Worm (Caenorhabditis elegans) whole organism, L4/young adult: ENCODE data around the gene gtl-1.

ENCODE experiments used
- W03F9.2 ChIP-seq: fragments of 150-350 bp; optimal IDR thresholded peaks from 2 replicates; lab custom pipeline; 2014; ENCODE audit warnings: missing biosample characterization, missing genetic modification characterization
- dao-5 ChIP-seq: sonication (generic microtip); optimal IDR thresholded peaks from 2 replicates; lab custom pipeline; 2016; ENCODE audit warnings: missing genotype, missing genetic modification characterization, moderate library complexity, missing compliant biosample characterization
- him-1 ChIP-seq: sonication (generic microtip); optimal IDR thresholded peaks from 2 replicates; lab custom pipeline; 2016; ENCODE audit warnings: missing genotype, missing genetic modification reagents, missing genetic modification characterization, missing compliant biosample characterization

The gtl-1 gene

DNA sequence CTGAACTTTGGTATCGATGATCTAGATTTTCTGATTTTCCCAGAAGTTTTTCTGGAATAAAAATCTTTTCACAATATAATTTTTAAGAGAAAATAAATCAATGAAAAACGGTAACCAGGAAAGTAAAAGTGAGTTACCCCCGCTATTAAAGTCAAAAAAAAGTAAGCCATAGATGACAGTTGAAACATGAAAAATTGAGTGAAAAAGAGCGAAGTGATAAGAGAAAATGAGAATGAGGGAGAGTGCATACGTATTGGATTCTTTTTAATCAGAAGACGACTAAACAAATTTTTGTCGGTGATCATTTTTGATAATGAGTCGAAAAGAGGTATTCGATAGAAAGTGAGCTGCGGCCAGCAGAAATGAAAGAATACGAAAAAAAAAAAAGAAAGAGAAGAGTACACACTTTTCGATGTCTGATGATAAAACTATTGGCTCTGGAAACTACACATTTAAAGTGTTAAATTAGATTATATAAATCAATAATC is at the start of gene gtl-1:
Gene gtl-1 (minus strand): TSS at position 51 of the 488 bp plus-strand sequence.
- TF ChIP-seq him-1 (no peak), W03F9.2 (tag; lab: Kevin White, UChicago) (no peak), dao-5 (tag; lab: Kevin White, UChicago) (no peak)

DNA sequence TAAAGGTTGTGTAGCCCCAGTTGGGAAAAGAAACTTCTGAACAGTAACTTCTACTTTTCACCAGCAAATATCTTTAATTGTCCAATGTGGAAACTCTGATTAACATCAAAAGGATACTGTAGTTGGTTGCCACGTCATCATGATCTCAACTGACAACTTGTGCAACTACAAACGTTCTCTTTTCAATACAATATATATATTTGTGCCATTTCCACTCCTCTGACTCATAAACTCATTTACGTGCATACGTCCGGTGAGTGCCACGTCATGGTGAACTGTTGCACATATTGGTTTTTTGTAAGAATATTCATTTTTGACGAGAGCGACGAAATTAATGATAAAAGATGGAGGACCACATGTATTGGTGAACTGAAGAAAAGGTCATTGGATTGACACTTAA is 48.4 kb upstream of the gtl-1 start:
- TF ChIP-seq dao-5 (tag; lab: Kevin White, UChicago) (no peak), him-1 (no peak), W03F9.2 (tag; lab: Kevin White, UChicago) (no peak)

DNA sequence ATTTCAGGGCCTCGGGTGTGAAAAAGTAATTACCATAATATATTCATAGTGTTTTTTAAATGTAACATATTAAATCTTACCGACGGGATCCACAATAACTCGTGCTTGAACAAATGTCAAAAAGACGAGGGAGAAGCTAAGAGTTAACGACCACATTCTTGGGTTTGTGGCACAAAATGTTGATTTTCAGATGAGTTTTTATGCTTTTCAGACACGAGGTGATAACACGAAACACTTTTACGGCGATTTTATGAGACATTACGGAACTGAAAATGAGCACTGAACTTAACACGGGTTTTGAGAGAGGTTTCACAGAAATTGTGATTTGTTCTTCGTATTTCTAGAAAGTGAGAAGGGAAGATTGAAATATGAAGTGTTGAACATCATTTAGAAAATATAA is 47.2 kb upstream of the gtl-1 start, which contains the start of gene B0035.13:
Gene B0035.13 (minus strand): TSS at position 173 of the 400 bp plus-strand sequence.
- TF ChIP-seq W03F9.2 (tag; lab: Kevin White, UChicago), result no peak
- no peak for TF ChIP-seq dao-5 (tag; lab: Kevin White, UChicago)
- no peak for TF ChIP-seq him-1

DNA sequence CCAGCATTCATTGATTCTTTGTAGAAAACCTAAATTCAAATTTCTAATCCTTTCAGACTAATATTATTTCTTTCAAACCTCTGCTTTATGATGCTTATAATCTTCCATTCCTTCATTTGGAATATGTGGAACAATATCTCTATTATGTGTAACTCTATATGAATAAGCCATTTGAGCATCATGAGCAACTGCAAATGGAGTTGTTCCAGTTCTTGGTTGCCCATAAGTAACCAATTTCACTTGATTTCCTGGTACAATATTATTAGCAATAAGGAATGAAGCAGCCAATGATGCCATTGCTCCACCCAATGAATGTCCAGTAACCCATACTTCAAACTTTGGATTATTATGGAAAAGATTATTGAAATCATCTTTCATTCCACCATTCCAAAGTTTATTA is 45.6 kb upstream of the gtl-1 start:
- TF ChIP-seq dao-5 (tag; lab: Kevin White, UChicago) (no peak), him-1 (no peak), W03F9.2 (tag; lab: Kevin White, UChicago) (no peak)

DNA sequence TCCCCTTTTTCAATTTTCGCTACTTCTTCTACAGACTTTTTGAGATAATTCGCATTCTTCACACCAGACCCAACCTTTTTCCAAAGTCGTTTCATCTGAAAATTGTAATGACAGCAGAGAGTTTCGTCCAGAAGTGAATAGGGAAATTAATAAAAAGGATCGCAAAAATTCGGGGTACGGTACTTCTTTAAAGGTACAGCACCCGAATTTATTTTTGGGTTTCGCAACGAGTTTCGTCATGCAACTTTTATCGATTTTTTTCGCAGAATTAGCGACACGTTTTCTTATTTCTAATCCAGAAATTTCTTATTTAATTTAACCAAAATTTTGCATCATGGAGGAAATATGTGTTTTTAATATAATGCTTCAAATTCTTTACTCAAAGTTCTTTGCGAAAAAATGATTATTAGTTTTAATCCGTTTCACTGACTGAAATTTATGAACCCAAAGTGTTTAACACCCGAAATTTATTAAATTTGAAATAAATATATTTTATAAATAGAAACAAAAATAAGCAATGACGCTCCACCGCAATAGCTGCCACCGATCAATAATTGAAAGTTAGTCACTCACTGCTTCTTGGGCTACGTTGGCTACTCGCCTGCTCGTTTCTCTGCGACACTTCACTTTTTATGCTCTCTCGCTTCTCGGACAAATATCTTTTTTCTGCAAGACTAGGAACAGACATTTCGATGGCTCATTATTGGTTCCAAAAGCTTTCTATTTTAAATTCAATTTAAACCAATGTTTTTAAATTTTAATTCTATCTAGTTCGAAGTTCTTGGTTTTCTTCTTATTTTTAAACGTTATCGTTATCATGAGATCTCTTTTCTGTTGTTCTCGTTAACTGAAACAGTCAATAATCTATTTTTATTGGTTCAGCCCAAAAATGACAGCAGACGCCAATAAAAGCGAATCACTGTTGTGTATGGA is 39.1 kb upstream of the gtl-1 start, which contains the start of the genes B0035.15 and dnj-1:
Gene B0035.15 (minus strand): TSS at position 99 of the 933 bp plus-strand sequence.
Gene dnj-1 (plus strand): TSS at position 883 of the 933 bp plus-strand sequence.
- TF ChIP-seq him-1 (no peak), dao-5 (tag; lab: Kevin White, UChicago) (no peak), W03F9.2 (tag; lab: Kevin White, UChicago) (no peak)

DNA sequence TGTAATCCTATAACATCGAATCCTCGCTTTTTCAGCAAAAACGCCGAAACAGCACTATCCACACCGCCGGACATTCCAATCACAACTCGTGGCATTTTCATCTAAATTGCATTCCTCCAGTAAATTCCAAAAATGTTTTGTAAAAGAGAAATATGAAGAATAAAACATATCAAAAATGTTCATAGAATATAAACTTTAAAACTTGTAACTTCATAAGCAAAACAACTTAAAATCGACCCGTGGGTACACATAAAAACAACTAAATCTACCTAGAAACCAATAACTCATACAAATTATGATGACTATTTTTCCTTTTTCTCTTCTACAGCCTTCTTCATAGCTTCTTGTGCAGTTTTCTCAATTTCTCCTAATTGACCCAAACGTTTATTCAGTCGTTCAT is 37.5 kb upstream of the gtl-1 start, which contains the start of gene mttu-1:
Gene mttu-1 (minus strand): TSS at position 101 of the 400 bp plus-strand sequence.
- TF ChIP-seq dao-5 (tag; lab: Kevin White, UChicago) (no peak), him-1 (no peak), W03F9.2 (tag; lab: Kevin White, UChicago) (no peak)

DNA sequence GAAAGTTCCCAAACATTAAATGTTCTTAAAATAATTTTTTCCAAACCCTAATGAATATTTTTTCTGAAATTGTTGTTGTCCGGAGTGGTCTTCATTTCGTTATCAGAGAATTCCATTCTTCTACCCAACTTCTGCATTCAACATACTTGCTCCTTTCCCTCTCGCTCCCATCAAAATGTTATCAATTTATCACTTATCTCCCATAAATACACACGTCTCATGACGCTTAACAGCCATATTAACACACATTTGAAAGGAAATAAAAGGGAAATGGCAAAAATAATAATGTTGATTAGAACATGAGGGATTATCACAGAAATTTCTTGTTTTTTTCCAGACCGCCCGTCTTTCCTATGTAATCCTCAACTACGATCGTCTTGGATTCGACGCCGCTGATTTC is 29.6 kb upstream of the gtl-1 start:
- no peak for TF ChIP-seq W03F9.2 (tag; lab: Kevin White, UChicago)
- TF ChIP-seq him-1, result no peak
- no peak for TF ChIP-seq dao-5 (tag; lab: Kevin White, UChicago)

DNA sequence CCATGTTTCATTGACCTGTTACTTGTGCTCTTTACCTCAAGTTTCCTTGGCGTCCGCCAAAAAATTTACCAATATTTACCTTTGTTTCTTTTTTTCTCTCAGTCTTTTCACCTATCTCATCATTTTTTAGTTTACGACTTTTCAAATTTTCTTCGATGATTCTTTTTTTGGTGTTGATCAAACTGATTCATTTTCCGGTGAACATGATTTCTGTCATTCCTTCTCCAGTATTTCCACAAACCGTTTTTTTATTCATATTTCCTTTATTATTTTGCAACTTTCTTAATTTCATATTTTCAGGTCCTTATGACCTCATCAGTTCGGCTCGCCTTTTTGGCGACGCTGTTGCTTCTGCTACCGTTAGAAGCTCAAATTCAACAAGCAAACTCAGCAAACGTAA is 28.2 kb upstream of the gtl-1 start, which contains the start of gene F54D1.6:
Gene F54D1.6 (plus strand): TSS at position 301 of the 400 bp plus-strand sequence.
- no peak for TF ChIP-seq W03F9.2 (tag; lab: Kevin White, UChicago)
- no peak for TF ChIP-seq him-1
- TF ChIP-seq dao-5 (tag; lab: Kevin White, UChicago), result no peak

DNA sequence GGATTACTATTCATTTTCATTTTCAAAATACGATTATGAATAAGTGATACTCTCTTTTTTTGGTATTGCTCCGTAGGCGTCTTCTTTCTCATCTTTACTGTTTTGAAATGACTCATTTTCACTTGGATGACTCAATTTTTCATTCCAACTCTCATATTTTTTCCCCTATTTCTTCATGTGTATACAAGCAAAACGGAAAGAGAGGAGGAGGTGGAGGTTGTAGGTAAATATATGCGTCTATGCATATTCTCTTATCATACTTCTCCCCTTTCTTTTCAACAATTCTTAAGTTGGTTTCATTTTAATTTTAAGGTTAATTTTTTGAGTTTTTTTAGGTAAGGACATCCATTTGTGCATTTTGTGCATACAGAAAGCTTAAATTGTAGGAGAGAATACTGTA is 26.8 kb upstream of the gtl-1 start:
- no peak for TF ChIP-seq him-1
- no peak for TF ChIP-seq dao-5 (tag; lab: Kevin White, UChicago)
- TF ChIP-seq W03F9.2 (tag; lab: Kevin White, UChicago), result no peak

DNA sequence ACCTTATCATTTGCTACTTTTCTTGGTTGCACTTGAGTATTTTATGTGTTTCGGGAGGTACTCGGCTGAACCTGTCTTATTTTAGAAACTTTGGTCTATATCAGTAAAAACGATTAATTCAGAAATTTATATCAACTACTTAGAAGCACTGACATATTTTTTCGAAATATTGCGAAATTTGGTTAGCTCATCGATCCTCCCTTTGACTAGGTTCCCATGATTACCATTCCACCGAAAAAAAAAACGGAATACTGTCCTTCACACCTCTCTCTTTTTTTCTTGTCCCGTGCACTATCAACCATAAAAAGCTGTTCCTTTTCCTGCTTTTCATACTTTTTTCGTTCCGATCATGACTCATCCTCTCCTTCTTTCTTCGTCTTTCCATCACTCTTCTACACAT is 25.9 kb upstream of the gtl-1 start:
- TF ChIP-seq him-1 (no peak), W03F9.2 (tag; lab: Kevin White, UChicago) (no peak)

DNA sequence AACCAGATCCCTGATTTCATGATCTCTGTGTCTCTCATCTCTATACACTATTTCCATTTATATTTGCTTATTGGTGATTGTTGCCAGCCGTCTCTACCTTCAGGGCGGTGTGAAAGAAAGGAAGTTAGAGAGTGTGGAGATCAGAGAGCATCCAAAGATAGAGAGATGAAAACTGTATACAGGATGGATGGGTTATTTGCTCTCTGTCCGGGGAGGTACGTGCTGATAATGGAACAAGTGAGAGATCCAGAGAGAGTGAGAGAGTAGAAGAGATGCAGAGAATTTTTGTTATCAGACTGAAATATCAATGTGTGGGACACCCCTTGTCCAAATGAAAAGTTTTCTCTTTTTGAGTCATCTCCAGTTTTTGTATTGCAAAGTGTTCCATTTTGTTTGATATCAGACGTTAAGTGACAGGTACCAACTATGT is 24.8 kb upstream of the gtl-1 start:
- TF ChIP-seq him-1 (no peak), W03F9.2 (tag; lab: Kevin White, UChicago) (no peak), dao-5 (tag; lab: Kevin White, UChicago) (no peak)

DNA sequence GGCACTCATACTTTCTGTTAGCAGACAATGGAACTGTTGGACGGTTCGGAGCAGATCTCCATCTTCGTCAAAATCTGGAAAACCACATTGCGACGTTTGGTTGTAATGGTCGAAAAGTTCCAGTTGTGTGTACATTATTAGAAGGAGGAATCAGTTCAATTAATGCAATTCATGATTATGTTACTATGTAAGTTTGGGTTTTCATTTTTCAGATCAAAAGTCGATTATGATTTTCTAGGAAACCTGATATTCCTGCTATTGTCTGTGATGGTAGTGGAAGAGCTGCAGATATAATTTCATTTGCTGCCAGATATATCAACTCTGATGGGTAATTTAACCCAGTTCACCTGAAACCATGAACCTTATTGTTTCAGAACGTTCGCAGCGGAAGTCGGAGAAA is 16.7 kb upstream of the gtl-1 start:
- TF ChIP-seq dao-5 (tag; lab: Kevin White, UChicago) (no peak), him-1 (no peak), W03F9.2 (tag; lab: Kevin White, UChicago) (no peak)

DNA sequence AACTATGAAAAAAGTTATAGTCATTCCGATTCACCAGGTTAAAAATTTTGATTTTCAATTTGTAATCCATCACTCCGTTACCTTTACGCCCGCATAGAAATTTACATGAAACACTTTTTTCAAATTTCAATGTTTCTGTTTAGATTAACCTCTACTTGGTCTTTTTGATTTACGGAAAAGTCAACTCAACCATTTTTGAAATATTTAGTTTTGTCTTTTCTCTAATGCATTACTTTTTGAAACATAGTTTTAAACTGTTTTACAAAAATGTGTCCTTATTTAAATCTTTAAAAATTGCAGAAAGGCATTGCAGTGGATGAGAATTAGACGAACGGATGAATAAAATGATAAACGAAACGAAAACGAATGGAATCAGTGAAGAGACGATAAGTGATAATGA is 13.8 kb upstream of the gtl-1 start, which contains the start of gene gtl-2:
Gene gtl-2 (plus strand): TSS at position 301 of the 400 bp plus-strand sequence.
- TF ChIP-seq him-1, result no peak
- TF ChIP-seq dao-5 (tag; lab: Kevin White, UChicago), result no peak
- no peak for TF ChIP-seq W03F9.2 (tag; lab: Kevin White, UChicago)

DNA sequence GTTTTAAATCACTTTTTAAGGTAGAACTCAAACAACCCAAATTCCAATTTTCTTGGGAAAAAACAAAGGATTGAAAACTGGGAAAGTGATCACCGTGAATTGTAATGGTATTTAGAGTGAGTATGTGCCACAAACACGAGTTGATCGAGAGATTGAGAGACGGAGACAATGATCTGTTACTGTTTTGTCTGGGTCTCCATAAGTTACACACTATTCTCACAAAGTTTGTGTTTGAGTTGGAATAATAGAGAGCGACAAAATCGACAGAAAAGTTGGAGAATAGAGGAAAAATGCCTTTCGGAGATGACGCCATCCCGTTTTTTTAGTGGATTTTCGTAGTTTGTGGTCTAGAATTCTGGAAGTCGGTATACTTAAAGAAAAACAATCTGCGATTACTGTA is 11.9 kb upstream of the gtl-1 start, which contains the start of gene nhr-7:
Gene nhr-7 (minus strand): TSS at position 101 of the 400 bp plus-strand sequence.
- TF ChIP-seq W03F9.2 (tag; lab: Kevin White, UChicago) (no peak), him-1 (no peak), dao-5 (tag; lab: Kevin White, UChicago) (no peak)
